Fruit fly (Drosophila melanogaster): ENCODE measurements around the gene Tsp39D.

The Tsp39D gene

DNA sequence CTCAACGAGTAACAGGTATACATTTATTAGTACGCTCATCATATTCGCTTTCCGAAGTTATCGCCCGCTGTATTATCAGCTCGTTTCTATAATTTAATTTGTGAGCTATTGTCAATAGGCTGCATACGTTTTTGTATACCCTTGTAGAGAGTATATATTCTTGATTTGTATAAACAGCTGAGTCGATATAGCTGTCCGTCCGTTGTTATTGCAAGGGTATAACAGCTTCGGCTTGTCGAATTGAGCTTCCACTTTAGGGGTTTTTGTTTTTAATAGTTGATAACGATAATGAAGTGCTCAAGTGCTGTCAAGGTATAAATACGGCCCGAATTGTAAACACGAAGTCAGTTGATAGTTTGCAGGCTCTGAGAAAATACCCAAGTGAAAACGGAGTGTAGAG lies 26.5 kb downstream of the Tsp39D start, which contains the start of gene CG8665 (continued):
- TF ChIP-seq CrebA (GFP tag; optimal IDR thresholded peaks at IDR 0.05; ENCODE audit: borderline replicate concordance) (peak; percentile 60), sage (GFP tag; optimal IDR thresholded peaks at IDR 0.05) (no peak), Jra (GFP tag; optimal IDR thresholded peaks at IDR 0.05) (no peak), Hr83 (GFP tag; optimal IDR thresholded peaks at IDR 0.05; ENCODE audit: poor library complexity, severe bottlenecking) (no peak)

DNA sequence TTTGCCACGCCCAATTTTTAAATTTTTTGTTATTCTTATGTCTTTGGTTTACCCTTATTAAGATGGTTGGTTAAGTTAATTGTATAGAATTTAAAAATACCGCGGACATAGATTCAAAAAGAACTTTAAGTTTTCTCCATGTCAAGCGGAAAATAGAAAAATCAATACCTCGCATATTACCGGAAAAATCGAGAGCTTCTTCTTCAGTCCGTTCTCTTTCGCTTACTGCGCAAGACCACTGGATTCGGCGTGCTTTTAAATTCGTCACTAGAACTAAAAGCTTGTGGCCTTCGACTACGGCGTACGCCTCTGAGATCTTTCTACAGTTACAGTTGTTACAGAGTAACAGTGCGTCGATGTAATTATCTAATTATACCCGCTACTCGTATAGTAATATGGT lies 33.6 kb downstream of the Tsp39D start:
- TF ChIP-seq Mio (GFP tag; optimal IDR thresholded peaks at IDR 0.05) (no peak), HLH106 (tag; optimal IDR thresholded peaks at IDR 0.05) (no peak), Dif (GFP tag; optimal IDR thresholded peaks at IDR 0.05; ENCODE audit: partially characterized antibody) (no peak), dmrt93B (GFP tag; optimal IDR thresholded peaks at IDR 0.05) (no peak), fru (GFP tag; optimal IDR thresholded peaks at IDR 0.05) (no peak), psq (GFP tag; optimal IDR thresholded peaks at IDR 0.05) (no peak), sv (GFP tag; optimal IDR thresholded peaks at IDR 0.05) (no peak)

DNA sequence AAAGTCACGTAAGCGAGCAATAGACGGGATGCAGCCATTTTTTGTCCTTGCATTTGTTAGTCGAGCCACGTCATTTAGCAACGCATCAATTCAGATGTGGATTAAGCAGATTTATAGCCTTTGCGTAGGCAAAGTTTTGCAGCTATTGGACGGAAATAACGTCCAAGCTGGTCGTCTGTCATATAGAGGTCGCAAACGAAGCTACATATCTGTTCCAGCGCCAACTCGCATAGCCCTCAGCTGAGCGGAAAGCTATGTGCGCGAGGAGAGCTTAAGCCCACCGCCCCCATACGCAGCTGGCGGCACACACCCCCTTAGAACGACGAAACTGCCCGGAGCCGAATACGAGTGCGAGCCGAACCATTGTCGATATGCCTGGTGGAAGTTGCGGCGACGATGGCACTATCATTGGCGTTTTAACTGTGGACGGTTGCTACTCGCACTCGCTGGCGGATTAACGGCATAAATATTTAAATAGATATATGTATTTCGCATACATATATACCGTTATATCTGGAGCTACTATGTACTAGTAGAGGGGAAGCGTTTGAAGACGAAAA lies 35.5 kb downstream of the Tsp39D start, which contains the start of gene nrv3:
nrv3 (plus strand) TSS at position 211 of the 560 bp plus-strand sequence.
- TF ChIP-seq Rel (GFP tag; optimal IDR thresholded peaks at IDR 0.05) (no peak), Rel (tag; optimal IDR thresholded peaks at IDR 0.05) (no peak), Dfd (GFP tag; optimal IDR thresholded peaks at IDR 0.05) (no peak), brk (GFP tag; optimal IDR thresholded peaks at IDR 0.05) (no peak)

DNA sequence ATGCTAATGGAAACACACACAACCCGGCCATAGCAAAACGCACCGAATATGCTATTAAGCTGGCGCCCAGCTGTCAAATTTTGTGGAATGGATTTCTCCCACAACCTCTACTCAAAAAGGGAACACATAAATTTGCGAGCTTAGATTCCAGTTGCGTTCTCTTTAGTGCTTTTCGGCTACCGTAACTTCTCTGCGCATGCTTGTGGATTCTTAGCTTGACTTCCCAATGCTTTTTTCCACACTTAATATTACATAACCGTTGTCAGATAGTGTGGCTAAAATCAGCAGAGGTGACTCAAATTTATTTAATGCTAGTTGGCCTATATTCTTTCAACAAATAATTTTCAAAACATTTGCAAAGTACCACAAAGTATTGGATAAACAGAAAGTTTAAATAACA lies 37.0 kb downstream of the Tsp39D start:
- TF ChIP-seq tai (GFP tag; optimal IDR thresholded peaks at IDR 0.05), result no peak
- no peak for TF ChIP-seq Sp1 (GFP tag; optimal IDR thresholded peaks at IDR 0.05)
- no peak for TF ChIP-seq dsf (GFP tag; optimal IDR thresholded peaks at IDR 0.05; ENCODE audit: borderline replicate concordance)
- no peak for TF ChIP-seq Mio (GFP tag; optimal IDR thresholded peaks at IDR 0.05)
- TF ChIP-seq h (GFP tag; optimal IDR thresholded peaks at IDR 0.05), result no peak
- no peak for TF ChIP-seq Dfd (GFP tag; optimal IDR thresholded peaks at IDR 0.05)
- no peak for TF ChIP-seq CG9705 (GFP tag; optimal IDR thresholded peaks at IDR 0.05)
- no peak for TF ChIP-seq rgr (GFP tag; optimal IDR thresholded peaks at IDR 0.05)
- TF ChIP-seq usp (GFP tag; optimal IDR thresholded peaks at IDR 0.05), result no peak
- no peak for TF ChIP-seq Abd-B (GFP tag; optimal IDR thresholded peaks at IDR 0.05)
- no peak for TF ChIP-seq brk (GFP tag; optimal IDR thresholded peaks at IDR 0.05)

DNA sequence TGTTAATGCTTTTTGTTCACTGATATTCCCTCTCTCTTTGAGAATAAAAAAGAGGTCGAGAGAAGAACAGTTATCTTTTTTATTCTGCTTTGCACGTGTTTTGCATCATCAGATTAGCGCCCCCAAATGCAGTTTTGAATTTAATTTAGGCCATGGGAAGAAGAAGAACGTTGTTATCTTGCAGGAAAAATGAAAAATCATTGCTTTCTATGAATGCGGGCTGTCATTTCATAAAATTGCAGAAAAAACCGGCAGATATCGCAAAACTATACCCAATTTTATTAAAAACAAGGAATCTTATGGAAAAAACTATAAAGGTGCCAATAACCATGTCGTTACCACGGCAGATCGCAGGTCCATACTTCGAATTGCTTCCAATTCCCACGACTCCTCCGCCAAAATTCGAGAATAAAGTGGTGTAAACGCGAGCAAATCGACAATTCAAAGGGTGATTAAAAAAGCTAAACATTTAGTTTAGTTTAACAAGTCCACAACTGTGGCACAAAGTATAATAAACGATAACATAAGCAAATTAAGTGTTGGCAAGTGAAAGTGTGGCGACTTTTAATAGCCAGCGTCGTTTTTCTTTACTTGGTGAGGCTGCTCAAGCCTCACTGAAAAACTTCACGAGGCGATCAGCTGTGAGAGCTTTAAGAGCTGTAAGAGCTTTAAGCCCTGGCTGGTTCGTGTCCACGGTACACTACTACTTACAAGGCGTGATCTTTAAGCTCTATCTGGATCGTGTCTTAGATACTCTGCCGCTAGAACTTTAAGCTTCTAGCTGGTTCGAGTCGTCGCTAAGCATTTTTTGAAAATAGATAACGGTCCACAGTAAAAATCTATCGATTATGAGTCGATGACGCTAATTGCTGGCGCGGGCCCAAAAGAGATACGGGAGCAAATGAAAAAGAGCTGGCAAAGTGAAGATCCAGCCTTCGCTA lies 52.6 kb downstream of the Tsp39D start:
- TF ChIP-seq pan (optimal IDR thresholded peaks at IDR 0.05), result no peak
- TF ChIP-seq h (GFP tag; optimal IDR thresholded peaks at IDR 0.05), result peak; percentile 23

Data from whole organism, wandering third instar larva.